Fruit fly (Drosophila melanogaster): ENCODE measurements around the gene pnr.

- TF ChIP-seq h (optimal IDR thresholded peaks at IDR 0.05) (no peak), ttk (optimal IDR thresholded peaks at IDR 0.05) (no peak)
Measured at dm6 chr3R:16028651-16029050, 2.8 kb downstream of the pnr start.
